Worm (Caenorhabditis elegans): Measurements from ENCODE around the gene T07E3.4.

ce11 chrIII:6900609-6901008, 2.8 kb downstream of the T07E3.4 start:
- no peak for TF ChIP-seq ztf-29 (GFP tag; IDR thresholded peaks at IDR 0.05)
- no peak for TF ChIP-seq ref-1 (GFP tag; conservative IDR thresholded peaks at IDR 0.05)
- TF ChIP-seq klf-2 (GFP tag; conservative IDR thresholded peaks at IDR 0.05) = no peak
- TF ChIP-seq med-1 (GFP tag; optimal IDR thresholded peaks at IDR 0.05; ENCODE audit: insufficient read depth) = no peak
- no peak for TF ChIP-seq flt-1 (GFP tag; IDR thresholded peaks at IDR 0.05)
